Fruit fly (Drosophila melanogaster): ENCODE results near the gene CG14073.

CG14073 gene

dm6 chr3L:18771095-18772013 lies 49.1 kb downstream of the CG14073 start:
- TF ChIP-seq Hr4 (GFP tag; optimal IDR thresholded peaks at IDR 0.05): peak; percentile 33
- TF ChIP-seq CG10631 (GFP tag; optimal IDR thresholded peaks at IDR 0.05): peak; percentile 0
- peak; percentile 42 for TF ChIP-seq CG10669 (GFP tag; optimal IDR thresholded peaks at IDR 0.05)
- TF ChIP-seq CG11294 (GFP tag; IDR thresholded peaks at IDR 0.05): peak; percentile 33; the same call in 1 of the 2 replicates
- TF ChIP-seq fd59A (GFP tag; optimal IDR thresholded peaks at IDR 0.05): no peak
- TF ChIP-seq CG4318 (GFP tag; optimal IDR thresholded peaks at IDR 0.05): no peak
- TF ChIP-seq salr (GFP tag; optimal IDR thresholded peaks at IDR 0.05): peak in 1 of 2 experiments; percentile 46
- TF ChIP-seq Met (GFP tag; optimal IDR thresholded peaks at IDR 0.05): peak; percentile 39
- TF ChIP-seq fd85E (GFP tag; optimal IDR thresholded peaks at IDR 0.05): peak; percentile 46
- no peak for TF ChIP-seq CG8319 (GFP tag; optimal IDR thresholded peaks at IDR 0.05)
- TF ChIP-seq acj6 (GFP tag; optimal IDR thresholded peaks at IDR 0.05): peak; percentile 39
- TF ChIP-seq Lpt (GFP tag; optimal IDR thresholded peaks at IDR 0.05): peak; percentile 64
- peak; percentile 91 for TF ChIP-seq Eip75B (GFP tag; optimal IDR thresholded peaks at IDR 0.05)
- peak; percentile 5 for TF ChIP-seq Sox102F (GFP tag; optimal IDR thresholded peaks at IDR 0.05)
- TF ChIP-seq Eip93F (GFP tag; optimal IDR thresholded peaks at IDR 0.05): no peak
- TF ChIP-seq CG11762 (GFP tag; optimal IDR thresholded peaks at IDR 0.05; ENCODE audit: insufficient read depth): peak; percentile 1
- peak; percentile 65 for TF ChIP-seq CG34406 (GFP tag; optimal IDR thresholded peaks at IDR 0.05)
- peak; percentile 54 for TF ChIP-seq CG3919 (GFP tag; optimal IDR thresholded peaks at IDR 0.05)
- peak; percentile 80 for TF ChIP-seq CG6276 (GFP tag; optimal IDR thresholded peaks at IDR 0.05)
- peak; percentile 98 for TF ChIP-seq vri (GFP tag; optimal IDR thresholded peaks at IDR 0.05)
- no peak for TF ChIP-seq Ets21C (GFP tag; optimal IDR thresholded peaks at IDR 0.05)
- peak; percentile 60 for TF ChIP-seq pdm3 (GFP tag; optimal IDR thresholded peaks at IDR 0.05)
- peak; percentile 66 for TF ChIP-seq CG6854 (GFP tag; optimal IDR thresholded peaks at IDR 0.05)
- TF ChIP-seq cyc (GFP tag; optimal IDR thresholded peaks at IDR 0.05): peak; percentile 5
- peak; percentile 44 for TF ChIP-seq spab (GFP tag; optimal IDR thresholded peaks at IDR 0.05)
- peak; percentile 84 for TF ChIP-seq fkh (GFP tag; optimal IDR thresholded peaks at IDR 0.05)
- no peak for TF ChIP-seq Hr38 (GFP tag; optimal IDR thresholded peaks at IDR 0.05)
- peak; percentile 2 for TF ChIP-seq lz (GFP tag; optimal IDR thresholded peaks at IDR 0.05)
- TF ChIP-seq svp (GFP tag): peak; percentile 83
- TF ChIP-seq Eip78C (GFP tag): peak; percentile 87
- TF ChIP-seq CG8119 (GFP tag; IDR thresholded peaks at IDR 0.05): peak; percentile 85
- TF ChIP-seq CG31627 (GFP tag; optimal IDR thresholded peaks at IDR 0.05): peak; percentile 3
- peak; percentile 68 for TF ChIP-seq Sox14 (GFP tag; optimal IDR thresholded peaks at IDR 0.05)
- TF ChIP-seq CG1621 (tag; optimal IDR thresholded peaks at IDR 0.05): no peak
- TF ChIP-seq CG3032 (tag; optimal IDR thresholded peaks at IDR 0.05): peak; percentile 2
- peak; percentile 25 for TF ChIP-seq OdsH (GFP tag; optimal IDR thresholded peaks at IDR 0.05)
- TF ChIP-seq topi (GFP tag; optimal IDR thresholded peaks at IDR 0.05): peak; percentile 47
- TF ChIP-seq CG16779 (tag; optimal IDR thresholded peaks at IDR 0.05): peak; percentile 63
- TF ChIP-seq net (GFP tag; optimal IDR thresholded peaks at IDR 0.05): peak; percentile 78
- TF ChIP-seq Smox (GFP tag; optimal IDR thresholded peaks at IDR 0.05): peak; percentile 20
- TF ChIP-seq Sox15 (GFP tag; optimal IDR thresholded peaks at IDR 0.05): no peak
- peak; percentile 37 for TF ChIP-seq dsx (GFP tag; optimal IDR thresholded peaks at IDR 0.05; ENCODE audit: poor library complexity, severe bottlenecking)
- peak; percentile 54 for TF ChIP-seq achi (GFP tag; optimal IDR thresholded peaks at IDR 0.05)
- peak; percentile 42 for TF ChIP-seq CG32006 (GFP tag; optimal IDR thresholded peaks at IDR 0.05)
- TF ChIP-seq CG15336 (GFP tag; IDR thresholded peaks at IDR 0.05): peak; percentile 85
- TF ChIP-seq eg (GFP tag; IDR thresholded peaks at IDR 0.05): peak; percentile 90
- peak; percentile 76 for TF ChIP-seq CG6808 (GFP tag; optimal IDR thresholded peaks at IDR 0.05)
- TF ChIP-seq dac (GFP tag; optimal IDR thresholded peaks at IDR 0.05): peak; percentile 33
- peak; percentile 30; the same call in 1 of the 2 replicates for TF ChIP-seq Gug (GFP tag; IDR thresholded peaks at IDR 0.05)
- no peak for TF ChIP-seq Ets96B (tag; optimal IDR thresholded peaks at IDR 0.05)
